Worm (Caenorhabditis elegans) whole organism, late embryonic: ENCODE data around the gene F36H9.2.

Experiments used
- C38D4.7 ChIP-seq: fragments of 200-800 bp; sonication (Bioruptor generic); optimal IDR thresholded peaks from 2 replicates; lab custom pipeline; 2018; ENCODE audit warnings: mild to moderate bottlenecking, missing genetic modification characterization, moderate library complexity, missing compliant biosample characterization
- K02D7.2 ChIP-seq: sonication (generic microtip); optimal IDR thresholded peaks from 2 replicates; lab custom pipeline; 2017; ENCODE audit warnings: mild to moderate bottlenecking, missing genetic modification characterization, missing compliant biosample characterization
- K09A11.1 ChIP-seq: sonication (generic microtip); optimal IDR thresholded peaks from 2 replicates; lab custom pipeline; 2017; ENCODE audit warnings: antibody characterized with exemption, mild to moderate bottlenecking, missing genetic modification characterization, missing compliant biosample characterization; ENCODE audit not compliant: insufficient read depth
- T23F11.4 ChIP-seq: fragments of 200-800 bp; sonication (Bioruptor generic); optimal IDR thresholded peaks from 2 replicates; lab custom pipeline; 2018; ENCODE audit warnings: mild to moderate bottlenecking, missing genetic modification characterization, missing compliant biosample characterization
- ahr-1 ChIP-seq: sonication (generic microtip); optimal IDR thresholded peaks from 2 replicates; lab custom pipeline; 2016; ENCODE audit warnings: missing genetic modification characterization, missing compliant biosample characterization
- ceh-14 ChIP-seq: sonication (generic microtip); optimal IDR thresholded peaks from 2 replicates; lab custom pipeline; 2016; ENCODE audit warnings: missing genotype, missing genetic modification characterization, missing compliant biosample characterization
- ceh-18 ChIP-seq: sonication (generic microtip); optimal IDR thresholded peaks from 2 replicates; lab custom pipeline; 2016; ENCODE audit warnings: missing genetic modification characterization, missing compliant biosample characterization
- ceh-22 ChIP-seq: sonication (generic microtip); optimal IDR thresholded peaks from 2 replicates; lab custom pipeline; 2017; ENCODE audit warnings: missing biosample characterization, missing genetic modification characterization
- ceh-24 ChIP-seq: sonication (generic microtip); optimal IDR thresholded peaks from 2 replicates; lab custom pipeline; 2016; ENCODE audit warnings: mild to moderate bottlenecking, missing genetic modification characterization, missing compliant biosample characterization
- ceh-30 ChIP-seq: fragments of 150-350 bp; optimal IDR thresholded peaks from 2 replicates; lab custom pipeline; 2014; ENCODE audit warnings: missing biosample characterization, missing genetic modification characterization
- ceh-31 ChIP-seq: sonication (generic microtip); optimal IDR thresholded peaks from 2 replicates; lab custom pipeline; 2016; ENCODE audit warnings: missing genetic modification characterization, missing compliant biosample characterization
- ceh-45 ChIP-seq: fragments of 200-800 bp; sonication (Bioruptor generic); IDR thresholded peaks from 2 replicates; pipeline ENCODE4 v1.3.6; 2022; ENCODE audit warnings: missing genetic modification reagents, missing genetic modification characterization, missing compliant biosample characterization
- ceh-9 ChIP-seq: sonication (generic microtip); optimal IDR thresholded peaks from 2 replicates; lab custom pipeline; 2016; ENCODE audit warnings: mild to moderate bottlenecking, missing genetic modification characterization, inconsistent platforms, missing compliant biosample characterization
- che-1 ChIP-seq: sonication (generic microtip); optimal IDR thresholded peaks from 2 replicates; lab custom pipeline; 2016; ENCODE audit warnings: mild to moderate bottlenecking, missing genetic modification characterization, missing compliant biosample characterization
- dve-1 ChIP-seq: sonication (generic microtip); optimal IDR thresholded peaks from 2 replicates; lab custom pipeline; 2017; ENCODE audit warnings: antibody characterized with exemption, mild to moderate bottlenecking, missing genetic modification characterization, missing compliant biosample characterization
- elt-2 ChIP-seq: sonication (generic microtip); optimal IDR thresholded peaks from 2 replicates; lab custom pipeline; 2016; ENCODE audit warnings: missing genetic modification reagents, missing genetic modification characterization, missing compliant biosample characterization
- elt-4 ChIP-seq: sonication (generic microtip); optimal IDR thresholded peaks from 2 replicates; lab custom pipeline; 2016; ENCODE audit warnings: missing genetic modification characterization, missing compliant biosample characterization
- ets-4 ChIP-seq: sonication (generic microtip); optimal IDR thresholded peaks from 2 replicates; lab custom pipeline; 2016; ENCODE audit warnings: missing genetic modification characterization, missing compliant biosample characterization
- fax-1 ChIP-seq: sonication (generic microtip); optimal IDR thresholded peaks from 2 replicates; lab custom pipeline; 2016; ENCODE audit warnings: missing genotype, missing genetic modification characterization, missing compliant biosample characterization
- gmeb-2 ChIP-seq: sonication (generic microtip); optimal IDR thresholded peaks from 2 replicates; lab custom pipeline; 2016; ENCODE audit warnings: missing genetic modification characterization, inconsistent platforms, missing compliant biosample characterization
- mec-3 ChIP-seq: sonication (generic microtip); optimal IDR thresholded peaks from 2 replicates; lab custom pipeline; 2016; ENCODE audit warnings: borderline replicate concordance, missing genetic modification characterization, missing compliant biosample characterization
- nfya-1 ChIP-seq: sonication (generic microtip); optimal IDR thresholded peaks from 2 replicates; lab custom pipeline; 2017; ENCODE audit warnings: missing genetic modification characterization, mild to moderate bottlenecking, missing compliant biosample characterization, antibody characterized with exemption, moderate library complexity
- nhr-232 ChIP-seq: sonication (generic microtip); optimal IDR thresholded peaks from 2 replicates; lab custom pipeline; 2016; ENCODE audit warnings: missing genetic modification characterization, missing compliant biosample characterization
- odd-2 ChIP-seq: sonication (generic microtip); optimal IDR thresholded peaks from 2 replicates; lab custom pipeline; 2017; ENCODE audit warnings: antibody characterized with exemption, mild to moderate bottlenecking, missing genetic modification characterization, missing compliant biosample characterization
- pag-3 ChIP-seq: sonication (generic microtip); optimal IDR thresholded peaks from 2 replicates; lab custom pipeline; 2016; ENCODE audit warnings: missing compliant biosample characterization, missing genetic modification characterization, borderline replicate concordance
- pax-1 ChIP-seq: fragments of 150-350 bp; optimal IDR thresholded peaks from 2 replicates; lab custom pipeline; 2014; ENCODE audit warnings: missing biosample characterization, missing genetic modification characterization
- pqm-1 ChIP-seq: sonication (generic microtip); optimal IDR thresholded peaks from 2 replicates; lab custom pipeline; 2016; ENCODE audit warnings: missing genetic modification characterization, missing compliant biosample characterization
- sdc-2 ChIP-seq: sonication (generic microtip); optimal IDR thresholded peaks from 2 replicates; lab custom pipeline; 2016; ENCODE audit warnings: missing genotype, missing genetic modification characterization, missing compliant biosample characterization
- tbx-2 ChIP-seq: sonication (generic microtip); optimal IDR thresholded peaks from 2 replicates; lab custom pipeline; 2016; ENCODE audit warnings: missing genetic modification characterization, missing compliant biosample characterization
- unc-3 ChIP-seq, 2 experiments: fragments of 200-800 bp in 1 of 2; sonication (Bioruptor generic) in 1 of 2; sonication (generic microtip) in 1 of 2; conservative IDR thresholded peaks in 1 of 2; optimal IDR thresholded peaks in 1 of 2; 2 replicates each; pipeline versions ENCODE4 v1.3.6 to Lab custom; 2016 to 2022; ENCODE audit warnings: missing compliant biosample characterization in 2 of 2, missing genetic modification characterization in 2 of 2, missing genetic modification reagents in 1 of 2
- unc-42 ChIP-seq: sonication (generic microtip); optimal IDR thresholded peaks from 2 replicates; lab custom pipeline; 2016; ENCODE audit warnings: missing genotype, missing genetic modification characterization, missing compliant biosample characterization
- unc-55 ChIP-seq: sonication (generic microtip); optimal IDR thresholded peaks from 2 replicates; lab custom pipeline; 2017; ENCODE audit warnings: missing biosample characterization, missing genetic modification reagents, missing genetic modification characterization
- unc-86 ChIP-seq: sonication (generic microtip); optimal IDR thresholded peaks from 2 replicates; lab custom pipeline; 2016; ENCODE audit warnings: missing genetic modification characterization, missing compliant biosample characterization
- zip-5 ChIP-seq: sonication (generic microtip); optimal IDR thresholded peaks from 2 replicates; lab custom pipeline; 2016; ENCODE audit warnings: missing genetic modification characterization, missing compliant biosample characterization
- ztf-16 ChIP-seq: sonication (generic microtip); optimal IDR thresholded peaks from 2 replicates; lab custom pipeline; 2017; ENCODE audit warnings: missing genetic modification characterization, missing compliant biosample characterization

Gene F36H9.2

ce11 chrV:1788157-1788556 lies at the start of gene F36H9.2:
Gene F36H9.2 (plus strand): TSS chrV:1788457.
- TF ChIP-seq ceh-45 (GFP tag; lab: Robert Waterston, UW), result no peak
- TF ChIP-seq ceh-14, result no peak
- TF ChIP-seq elt-2 (tag; lab: Kevin White, UChicago), result no peak
- no peak for TF ChIP-seq unc-3 (GFP tag; conservative IDR thresholded peaks at IDR 0.05; lab: Robert Waterston, UW)
- TF ChIP-seq unc-3 (tag; optimal IDR thresholded peaks at IDR 0.05; lab: Kevin White, UChicago), result no peak
- no peak for TF ChIP-seq che-1

ce11 chrV:1741074-1741473 lies 47.2 kb upstream of the F36H9.2 start, which contains the start of gene srab-25:
Gene srab-25 (minus strand): TSS chrV:1741174.
- TF ChIP-seq ahr-1 (tag; lab: Kevin White, UChicago) (no peak), fax-1 (tag; lab: Kevin White, UChicago) (no peak), sdc-2 (tag; lab: Kevin White, UChicago) (no peak)
- TF ChIP-seq, all 69 proteins: peak for 0

ce11 chrV:1743205-1743870 lies 44.9 kb upstream of the F36H9.2 start, which contains the start of gene nhr-256:
Gene nhr-256 (plus strand): TSS chrV:1743771.
- peak; percentile 64 for TF ChIP-seq elt-2 (tag; lab: Kevin White, UChicago)
- peak; percentile 28 for TF ChIP-seq unc-55 (GFP tag; lab: Kevin White, UChicago)
- TF ChIP-seq ceh-9 (tag; lab: Kevin White, UChicago), result no peak
- TF ChIP-seq pax-1 (tag; lab: Kevin White, UChicago), result no peak
- TF ChIP-seq pqm-1 (tag; lab: Kevin White, UChicago), result peak; percentile 2
- peak; percentile 33 for TF ChIP-seq nfya-1 (tag; lab: Kevin White, UChicago)
- TF ChIP-seq gmeb-2 (tag; lab: Kevin White, UChicago), result no peak
- TF ChIP-seq ceh-18, result peak; percentile 21
- TF ChIP-seq dve-1 (tag; lab: Kevin White, UChicago), result peak; percentile 17
- TF ChIP-seq ets-4 (tag; lab: Kevin White, UChicago), result peak; percentile 22
- TF ChIP-seq elt-4 (tag; lab: Kevin White, UChicago), result no peak
- TF ChIP-seq unc-42 (tag; lab: Kevin White, UChicago), result peak; percentile 4
- TF ChIP-seq tbx-2, result peak; percentile 33
- TF ChIP-seq ceh-30 (tag; lab: Kevin White, UChicago), result peak; percentile 80

- TF ChIP-seq mec-3 (tag; lab: Kevin White, UChicago) (no peak), nhr-232 (tag; lab: Kevin White, UChicago) (no peak), ceh-18 (no peak), ceh-22 (tag; lab: Kevin White, UChicago) (no peak), dve-1 (tag; lab: Kevin White, UChicago) (no peak), K09A11.1 (tag; lab: Kevin White, UChicago) (no peak), zip-5 (no peak), ahr-1 (tag; lab: Kevin White, UChicago) (no peak), ets-4 (tag; lab: Kevin White, UChicago) (no peak), C38D4.7 (GFP tag; lab: Kevin White, UChicago) (no peak), odd-2 (tag; lab: Kevin White, UChicago) (no peak), pag-3 (tag; lab: Kevin White, UChicago) (no peak), ceh-31 (tag; lab: Kevin White, UChicago) (no peak), ceh-24 (tag; lab: Kevin White, UChicago) (no peak), ceh-9 (tag; lab: Kevin White, UChicago) (no peak), T23F11.4 (GFP tag; lab: Kevin White, UChicago) (no peak), unc-86 (no peak), K02D7.2 (tag; lab: Kevin White, UChicago) (no peak), ztf-16 (tag; lab: Kevin White, UChicago) (no peak)
Measured at ce11 chrV:1749053-1749452, 39.2 kb upstream of the F36H9.2 start, which contains the start of gene ZK697.8. Gene ZK697.8 (minus strand): TSS chrV:1749153.
